Fruit fly (Drosophila melanogaster) whole organism, embryonic: ENCODE results near the gene CG7120.

Experiments
- BEAF-32 ChIP-seq: fragments of 200-800 bp; sonication (Bioruptor generic); optimal IDR thresholded peaks from 3 replicates; lab custom pipeline; 2017; ENCODE audit warnings: missing biosample characterization, missing genetic modification characterization, mild to moderate bottlenecking, moderate library complexity, missing genetic modification reagents
- Bgb ChIP-seq: fragments of 200-800 bp; sonication (Bioruptor generic); IDR thresholded peaks from 2 replicates; pipeline ENCODE4 v1.3.6; 2022; ENCODE audit warnings: missing biosample characterization, missing genetic modification characterization; ENCODE audit not compliant: partially characterized antibody
- BtbVII ChIP-seq: fragments of 200-800 bp; sonication (Bioruptor generic); optimal IDR thresholded peaks from 3 replicates; lab custom pipeline; 2017; ENCODE audit warnings: missing biosample characterization, mild to moderate bottlenecking, missing genetic modification characterization
- C15 ChIP-seq: fragments of 200-800 bp; sonication (Bioruptor generic); IDR thresholded peaks from 3 replicates; pipeline ENCODE4 v1.3.6; 2022; ENCODE audit warnings: missing biosample characterization, missing genetic modification characterization
- CG10267 ChIP-seq: fragments of 200-800 bp; sonication (Bioruptor generic); optimal IDR thresholded peaks from 2 replicates; lab custom pipeline; 2018; ENCODE audit warnings: missing biosample characterization, mild to moderate bottlenecking, missing genetic modification characterization, moderate library complexity
- CG10565 ChIP-seq: fragments of 200-800 bp; sonication (Bioruptor generic); optimal IDR thresholded peaks from 3 replicates; lab custom pipeline; 2016; ENCODE audit warnings: missing biosample characterization, mild to moderate bottlenecking, missing genetic modification characterization
- CG12104 ChIP-seq: fragments of 200-800 bp; sonication (Bioruptor generic); optimal IDR thresholded peaks from 3 replicates; lab custom pipeline; 2016; ENCODE audit warnings: missing biosample characterization, missing genetic modification characterization
- CG14014 ChIP-seq: fragments of 200-800 bp; sonication (Bioruptor generic); IDR thresholded peaks from 2 replicates; pipeline ENCODE4 v1.3.6; 2022; ENCODE audit warnings: missing biosample characterization, missing genetic modification characterization
- CG15479 ChIP-seq: fragments of 200-800 bp; sonication (Bioruptor generic); optimal IDR thresholded peaks from 3 replicates; lab custom pipeline; 2019; ENCODE audit warnings: missing biosample characterization, mild to moderate bottlenecking, missing genetic modification characterization, moderate library complexity
- CG1832 ChIP-seq: fragments of 200-800 bp; sonication (Bioruptor generic); optimal IDR thresholded peaks from 2 replicates; lab custom pipeline; 2017; ENCODE audit warnings: missing biosample characterization, mild to moderate bottlenecking, missing genetic modification characterization, inconsistent platforms
- CG18764 ChIP-seq: fragments of 200-800 bp; sonication (Bioruptor generic); optimal IDR thresholded peaks from 3 replicates; lab custom pipeline; 2016; ENCODE audit warnings: missing biosample characterization, missing genetic modification characterization
- CG2116 ChIP-seq: fragments of 200-800 bp; sonication (Bioruptor generic); optimal IDR thresholded peaks from 3 replicates; lab custom pipeline; 2018; ENCODE audit warnings: missing biosample characterization, mild to moderate bottlenecking, missing genetic modification characterization
- CG30431 ChIP-seq: fragments of 200-800 bp; sonication (Bioruptor generic); optimal IDR thresholded peaks from 2 replicates; lab custom pipeline; 2017; ENCODE audit warnings: missing biosample characterization, missing genetic modification characterization
- CG3163 ChIP-seq: fragments of 200-800 bp; sonication (Bioruptor generic); optimal IDR thresholded peaks from 3 replicates; lab custom pipeline; 2016; ENCODE audit warnings: missing biosample characterization, missing genetic modification characterization
- CG34224 ChIP-seq: fragments of 200-800 bp; sonication (Bioruptor generic); IDR thresholded peaks from 3 replicates; pipeline ENCODE4 v1.3.6; 2022; ENCODE audit warnings: missing biosample characterization, missing genetic modification characterization; ENCODE audit not compliant: partially characterized antibody
- CG3838 ChIP-seq: fragments of 200-800 bp; sonication (Bioruptor generic); optimal IDR thresholded peaks from 3 replicates; lab custom pipeline; 2016; ENCODE audit warnings: missing biosample characterization, missing genetic modification characterization
- CG6654 ChIP-seq: fragments of 200-800 bp; sonication (Bioruptor generic); optimal IDR thresholded peaks from 2 replicates; lab custom pipeline; 2017; ENCODE audit warnings: missing biosample characterization, mild to moderate bottlenecking, missing genetic modification characterization
- CG6791 ChIP-seq: fragments of 200-800 bp; sonication (Bioruptor generic); IDR thresholded peaks from 3 replicates; pipeline ENCODE4 v1.3.6; 2022; ENCODE audit warnings: missing biosample characterization, missing genetic modification characterization; ENCODE audit not compliant: partially characterized antibody
- CG6813 ChIP-seq: fragments of 200-800 bp; sonication (Bioruptor generic); optimal IDR thresholded peaks from 2 replicates; lab custom pipeline; 2017; ENCODE audit warnings: missing biosample characterization, missing genetic modification characterization, mild to moderate bottlenecking, moderate library complexity, missing genetic modification reagents
- CG7745 ChIP-seq: fragments of 200-800 bp; sonication (Bioruptor generic); optimal IDR thresholded peaks from 2 replicates; lab custom pipeline; 2018; ENCODE audit warnings: missing biosample characterization, mild to moderate bottlenecking, missing genetic modification characterization, moderate library complexity
- CG7786 ChIP-seq: fragments of 200-800 bp; sonication (Bioruptor generic); optimal IDR thresholded peaks from 2 replicates; lab custom pipeline; 2016; ENCODE audit warnings: missing biosample characterization, missing genetic modification characterization
- CG8359 ChIP-seq: fragments of 200-800 bp; sonication (Bioruptor generic); optimal IDR thresholded peaks from 2 replicates; lab custom pipeline; 2017; ENCODE audit warnings: missing biosample characterization, mild to moderate bottlenecking, missing genetic modification characterization, borderline replicate concordance
- CG8388 ChIP-seq: fragments of 200-800 bp; sonication (Bioruptor generic); optimal IDR thresholded peaks from 2 replicates; lab custom pipeline; 2019; ENCODE audit warnings: missing biosample characterization, mild to moderate bottlenecking, missing genetic modification characterization, moderate library complexity
- CG9437 ChIP-seq: fragments of 200-800 bp; sonication (Bioruptor generic); optimal IDR thresholded peaks from 2 replicates; lab custom pipeline; 2018; ENCODE audit warnings: missing biosample characterization, mild to moderate bottlenecking, missing genetic modification characterization
- Dp ChIP-seq: fragments of 200-800 bp; sonication (Bioruptor generic); optimal IDR thresholded peaks from 2 replicates; lab custom pipeline; 2018; ENCODE audit warnings: missing biosample characterization, mild to moderate bottlenecking, missing genetic modification characterization, moderate library complexity
- Ets97D ChIP-seq: fragments of 200-800 bp; sonication (Bioruptor generic); optimal IDR thresholded peaks from 3 replicates; lab custom pipeline; 2016; ENCODE audit warnings: missing biosample characterization, missing genetic modification characterization
- Hand ChIP-seq: fragments of 200-800 bp; sonication (Bioruptor generic); optimal IDR thresholded peaks from 2 replicates; lab custom pipeline; 2017; ENCODE audit warnings: mild to moderate bottlenecking, missing biosample characterization, missing genetic modification reagents, missing genetic modification characterization
- MESR4 ChIP-seq: fragments of 200-800 bp; sonication (Bioruptor generic); optimal IDR thresholded peaks from 2 replicates; lab custom pipeline; 2018; ENCODE audit warnings: missing biosample characterization, mild to moderate bottlenecking, missing genetic modification characterization, moderate library complexity
- Pdp1 ChIP-seq, 2 experiments: fragments of 200-800 bp; sonication (Bioruptor generic); optimal IDR thresholded peaks; 3 replicates each; lab custom pipeline; 2016; ENCODE audit warnings: missing biosample characterization in 2 of 2, missing genetic modification characterization in 2 of 2, mild to moderate bottlenecking in 1 of 2, moderate library complexity in 1 of 2
- Ptx1 ChIP-seq: fragments of 200-800 bp; sonication (Bioruptor generic); IDR thresholded peaks from 2 replicates; pipeline ENCODE4 v1.3.6; 2022; ENCODE audit warnings: missing biosample characterization, missing genetic modification characterization
- Spps ChIP-seq: fragments of 200-800 bp; sonication (Bioruptor generic); optimal IDR thresholded peaks from 2 replicates; lab custom pipeline; 2018; ENCODE audit warnings: missing biosample characterization, mild to moderate bottlenecking, missing genetic modification characterization
- Xbp1 ChIP-seq: fragments of 200-800 bp; sonication (Bioruptor generic); optimal IDR thresholded peaks from 3 replicates; lab custom pipeline; 2016; ENCODE audit warnings: missing biosample characterization, mild to moderate bottlenecking, missing genetic modification characterization
- YL-1 ChIP-seq: fragments of 200-800 bp; sonication (Bioruptor generic); optimal IDR thresholded peaks from 3 replicates; lab custom pipeline; 2017; ENCODE audit warnings: missing biosample characterization, mild to moderate bottlenecking, missing genetic modification characterization
- ab ChIP-seq: fragments of 200-800 bp; sonication (Bioruptor generic); optimal IDR thresholded peaks from 2 replicates; lab custom pipeline; 2016; ENCODE audit warnings: missing biosample characterization, missing genetic modification characterization
- bbx ChIP-seq: fragments of 200-800 bp; sonication (Bioruptor generic); IDR thresholded peaks from 2 replicates; pipeline ENCODE4 v1.3.6; 2022; ENCODE audit warnings: missing biosample characterization, missing genetic modification characterization; ENCODE audit not compliant: partially characterized antibody
- bigmax ChIP-seq: fragments of 200-800 bp; sonication (Bioruptor generic); optimal IDR thresholded peaks from 2 replicates; lab custom pipeline; 2018; ENCODE audit warnings: missing biosample characterization, mild to moderate bottlenecking, missing genetic modification characterization
- crol ChIP-seq: fragments of 200-800 bp; sonication (Bioruptor generic); IDR thresholded peaks from 2 replicates; pipeline ENCODE4 v1.3.6; 2022; ENCODE audit warnings: missing biosample characterization, missing genetic modification characterization
- disco-r ChIP-seq: fragments of 200-800 bp; sonication (Bioruptor generic); optimal IDR thresholded peaks from 2 replicates; lab custom pipeline; 2016; ENCODE audit warnings: missing biosample characterization, missing genetic modification characterization
- dmrt99B ChIP-seq: fragments of 200-800 bp; sonication (Bioruptor generic); optimal IDR thresholded peaks from 2 replicates; lab custom pipeline; 2018; ENCODE audit warnings: missing biosample characterization, mild to moderate bottlenecking, missing genetic modification characterization, moderate library complexity
- fd102C ChIP-seq: fragments of 200-800 bp; sonication (Bioruptor generic); optimal IDR thresholded peaks from 2 replicates; lab custom pipeline; 2018; ENCODE audit warnings: missing biosample characterization, mild to moderate bottlenecking, missing genetic modification characterization, moderate library complexity
- hb ChIP-seq: fragments of 200-800 bp; sonication (Bioruptor generic); IDR thresholded peaks from 3 replicates; pipeline ENCODE4 v1.3.6; 2022; ENCODE audit warnings: missing biosample characterization, missing genetic modification characterization; ENCODE audit not compliant: partially characterized antibody
- insv ChIP-seq, 2 experiments: fragments of 200-800 bp; sonication (Bioruptor generic); optimal IDR thresholded peaks; 3 replicates each; lab custom pipeline; 2016 to 2018; ENCODE audit warnings: missing biosample characterization in 2 of 2, missing genetic modification characterization in 2 of 2
- peb ChIP-seq: fragments of 200-800 bp; sonication (Bioruptor generic); IDR thresholded peaks from 2 replicates; pipeline ENCODE4 v1.3.6; 2022; ENCODE audit warnings: missing biosample characterization, missing genetic modification characterization
- salm ChIP-seq: fragments of 200-800 bp; sonication (Bioruptor generic); optimal IDR thresholded peaks from 2 replicates; lab custom pipeline; 2018; ENCODE audit warnings: missing biosample characterization, mild to moderate bottlenecking, missing genetic modification characterization
- stwl ChIP-seq: fragments of 200-800 bp; sonication (Bioruptor generic); optimal IDR thresholded peaks from 3 replicates; lab custom pipeline; 2018; ENCODE audit warnings: missing biosample characterization, mild to moderate bottlenecking, missing genetic modification characterization, moderate library complexity
- tll ChIP-seq, 2 experiments: fragments of 200-800 bp in 1 of 2; fragments of >200 bp in 1 of 2; sonication (Bioruptor generic) in 1 of 2; optimal IDR thresholded peaks; 2 replicates each; lab custom pipeline; 2017 to 2019; ENCODE audit warnings: missing biosample characterization in 2 of 2, missing genetic modification characterization in 2 of 2, mild to moderate bottlenecking in 1 of 2, moderate library complexity in 1 of 2
- vnd ChIP-seq: fragments of 200-800 bp; sonication (Bioruptor generic); IDR thresholded peaks from 3 replicates; pipeline ENCODE4 v1.3.6; 2022; ENCODE audit warnings: missing biosample characterization, missing genetic modification characterization; ENCODE audit not compliant: partially characterized antibody
- zen2 ChIP-seq: fragments of 200-800 bp; sonication (Bioruptor generic); IDR thresholded peaks from 3 replicates; pipeline ENCODE4 v1.3.6; 2022; ENCODE audit warnings: missing biosample characterization, missing genetic modification characterization; ENCODE audit not compliant: partially characterized antibody

The CG7120 gene

DNA sequence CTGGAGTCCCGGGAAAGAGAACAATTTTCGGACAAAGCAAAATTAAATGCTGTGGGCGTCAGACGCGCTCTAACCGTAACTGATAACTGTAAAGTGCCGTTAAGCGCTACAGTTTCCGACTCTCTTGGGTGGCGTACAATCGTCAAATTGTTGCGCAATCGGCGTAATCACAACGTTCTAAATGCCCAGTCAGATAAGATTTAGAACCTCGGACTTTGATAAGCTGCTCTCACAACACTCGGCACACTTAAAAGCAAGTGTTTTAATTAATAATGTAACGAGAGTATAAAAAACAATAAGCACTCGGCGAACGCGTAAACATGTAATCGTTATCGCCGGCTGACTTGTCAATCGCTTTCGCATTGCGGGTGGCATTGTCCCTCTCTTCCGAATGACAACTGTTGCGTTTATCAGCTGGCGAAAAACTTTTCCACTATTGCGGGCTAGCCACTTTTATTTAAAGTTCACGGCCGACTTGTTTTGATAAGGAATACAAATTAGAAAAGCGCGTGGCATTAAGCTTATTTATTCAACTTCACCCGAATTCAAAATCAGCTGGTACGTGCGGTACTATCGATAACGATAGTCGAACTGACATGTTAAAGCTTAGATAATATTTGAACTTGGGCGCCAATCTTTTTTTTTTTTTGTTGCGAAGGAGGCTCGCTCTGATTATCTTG, 36.9 kb upstream of the CG7120 start (continued):
- no peak for TF ChIP-seq CG6813 (GFP tag; lab: Kevin White, UChicago)
- no peak for TF ChIP-seq Ptx1 (GFP tag; lab: Robert Waterston, UW)
- TF ChIP-seq CG1832 (GFP tag; lab: Kevin White, UChicago): no peak
- peak; percentile 58 for TF ChIP-seq CG2116
- no peak for TF ChIP-seq disco-r (GFP tag; lab: Kevin White, UChicago)
- TF ChIP-seq Xbp1 (GFP tag; lab: Kevin White, UChicago): no peak
- TF ChIP-seq CG18764 (GFP tag; lab: Kevin White, UChicago): no peak
- no peak for TF ChIP-seq CG8388
- TF ChIP-seq CG8359: no peak
- TF ChIP-seq CG10267: no peak
- TF ChIP-seq CG7786: no peak
- TF ChIP-seq zen2 (GFP tag; lab: Robert Waterston, UW): peak; percentile 14; the same call in 1 of the 3 replicates
- TF ChIP-seq Bgb (GFP tag; lab: Robert Waterston, UW): peak; percentile 60
- TF ChIP-seq hb: peak; percentile 47; the same call in 1 of the 3 replicates
- peak; percentile 70; the same call in 1 of the 3 replicates for TF ChIP-seq vnd
- no peak for TF ChIP-seq CG14014 (GFP tag; lab: Robert Waterston, UW)
- TF ChIP-seq CG6654 (GFP tag; lab: Kevin White, UChicago): no peak
- TF ChIP-seq CG3163 (GFP tag; lab: Kevin White, UChicago): no peak
- peak; percentile 62 for TF ChIP-seq BEAF-32 (GFP tag; lab: Kevin White, UChicago)
- no peak for TF ChIP-seq Hand (GFP tag; lab: Kevin White, UChicago)
- TF ChIP-seq CG15479 (GFP tag; lab: Kevin White, UChicago): no peak
- TF ChIP-seq CG9437 (GFP tag; lab: Kevin White, UChicago): peak; percentile 10
- TF ChIP-seq Pdp1 (GFP tag; optimal IDR thresholded peaks at IDR 0.05; lab: Kevin White, UChicago): peak in 1 of 2 experiments; percentile 100
- TF ChIP-seq Ets97D (GFP tag; lab: Kevin White, UChicago): no peak
- no peak for TF ChIP-seq salm (tag; lab: Kevin White, UChicago)
- no peak for TF ChIP-seq crol (GFP tag; lab: Robert Waterston, UW)
- TF ChIP-seq Dp (GFP tag; lab: Kevin White, UChicago): peak; percentile 83
- TF ChIP-seq dmrt99B: no peak
- TF ChIP-seq CG30431 (GFP tag; lab: Kevin White, UChicago): no peak
- no peak for TF ChIP-seq CG7745 (tag; lab: Kevin White, UChicago)
- no peak for TF ChIP-seq CG10565 (GFP tag; lab: Kevin White, UChicago)
- TF ChIP-seq MESR4 (GFP tag; lab: Kevin White, UChicago): no peak
- TF ChIP-seq CG34224 (GFP tag; lab: Robert Waterston, UW): peak; percentile 75
- no peak for TF ChIP-seq Spps (tag; lab: Kevin White, UChicago)
- TF ChIP-seq YL-1 (GFP tag; lab: Kevin White, UChicago): no peak
- TF ChIP-seq CG12104 (GFP tag; lab: Kevin White, UChicago): no peak
- TF ChIP-seq bigmax: no peak
- TF ChIP-seq BtbVII: no peak
- TF ChIP-seq insv (GFP tag; optimal IDR thresholded peaks at IDR 0.05; lab: Kevin White, UChicago): no peak
- TF ChIP-seq bbx (GFP tag; lab: Robert Waterston, UW): peak; percentile 57; the same call in 1 of the 2 replicates
- peak; percentile 74 for TF ChIP-seq CG6791 (GFP tag; lab: Robert Waterston, UW)
- no peak for TF ChIP-seq tll (GFP tag; optimal IDR thresholded peaks at IDR 0.05; lab: Kevin White, UChicago)
- no peak for TF ChIP-seq CG3838 (GFP tag; lab: Kevin White, UChicago)
- peak; percentile 22 for TF ChIP-seq stwl (tag; lab: Kevin White, UChicago)
- no peak for TF ChIP-seq peb (GFP tag; lab: Robert Waterston, UW)
- TF ChIP-seq ab (GFP tag; lab: Kevin White, UChicago): no peak
- no peak for TF ChIP-seq C15 (GFP tag; lab: Robert Waterston, UW)
- no peak for TF ChIP-seq fd102C (GFP tag; lab: Kevin White, UChicago)
